Fruit fly (Drosophila melanogaster): ENCODE measurements around the gene CG32512.

The CG32512 gene

dm6 chrX:21060579-21060978 lies 6.8 kb downstream of the CG32512 start (continued):
- TF ChIP-seq Stat92E (GFP tag; optimal IDR thresholded peaks at IDR 0.05) (no peak), sens (GFP tag) (no peak), NfI (GFP tag; optimal IDR thresholded peaks at IDR 0.05) (no peak), Gug (GFP tag; IDR thresholded peaks at IDR 0.05) (no peak)

dm6 chrX:21058991-21059390 lies 8.3 kb downstream of the CG32512 start:
- TF ChIP-seq Hr51 (GFP tag; optimal IDR thresholded peaks at IDR 0.05) (peak; percentile 87 to 95), slbo (GFP tag; IDR thresholded peaks at IDR 0.05) (peak; percentile 89), trh (GFP tag; optimal IDR thresholded peaks at IDR 0.05) (peak; percentile 84), CG11504 (tag; optimal IDR thresholded peaks at IDR 0.05) (peak; percentile 95), CG15601 (tag; optimal IDR thresholded peaks at IDR 0.05) (peak; percentile 91), Atf-2 (GFP tag; optimal IDR thresholded peaks at IDR 0.05) (peak; percentile 91), kah (GFP tag; optimal IDR thresholded peaks at IDR 0.05) (peak; percentile 78), CG1647 (GFP tag; optimal IDR thresholded peaks at IDR 0.05) (peak; percentile 78), chm (GFP tag; IDR thresholded peaks at IDR 0.05) (peak; percentile 74; the same call in 1 of the 2 replicates), chinmo (GFP tag; IDR thresholded peaks at IDR 0.05; ENCODE audit: partially characterized antibody) (no peak), CG1603 (tag; optimal IDR thresholded peaks at IDR 0.05) (peak; percentile 95), Chrac-16 (GFP tag; optimal IDR thresholded peaks at IDR 0.05) (peak; percentile 84), pb (GFP tag; optimal IDR thresholded peaks at IDR 0.05) (peak; percentile 93), kay (GFP tag; optimal IDR thresholded peaks at IDR 0.05) (peak; percentile 73), CrebB (tag; optimal IDR thresholded peaks at IDR 0.05) (peak; percentile 89), ara (GFP tag; IDR thresholded peaks at IDR 0.05) (peak; percentile 84), CG17359 (tag; optimal IDR thresholded peaks at IDR 0.05) (peak; percentile 93), CG33213 (GFP tag; optimal IDR thresholded peaks at IDR 0.05) (peak; percentile 88), luna (GFP tag; optimal IDR thresholded peaks at IDR 0.05) (no peak), corto (GFP tag; optimal IDR thresholded peaks at IDR 0.05) (no peak), nau (GFP tag; optimal IDR thresholded peaks at IDR 0.05) (peak; percentile 71), CG2889 (GFP tag; IDR thresholded peaks at IDR 0.05) (peak; percentile 75), sim (GFP tag; IDR thresholded peaks at IDR 0.05) (peak; percentile 40; the same call in 1 of the 2 replicates), ranshi (GFP tag; IDR thresholded peaks at IDR 0.05) (peak; percentile 84), mam (GFP tag; optimal IDR thresholded peaks at IDR 0.05) (peak; percentile 88), crol (GFP tag; IDR thresholded peaks at IDR 0.05) (no peak), Hand (GFP tag; optimal IDR thresholded peaks at IDR 0.05) (peak; percentile 60), CG3995 (GFP tag; optimal IDR thresholded peaks at IDR 0.05) (peak; percentile 39), tll (GFP tag; optimal IDR thresholded peaks at IDR 0.05) (no peak), chn (GFP tag; optimal IDR thresholded peaks at IDR 0.05) (peak; percentile 90), gsb (GFP tag; IDR thresholded peaks at IDR 0.05) (peak; percentile 50), CG13775 (GFP tag; optimal IDR thresholded peaks at IDR 0.05) (peak; percentile 75), CG12744 (GFP tag; optimal IDR thresholded peaks at IDR 0.05) (peak; percentile 72), Six4 (GFP tag; optimal IDR thresholded peaks at IDR 0.05) (peak; percentile 79), fu2 (GFP tag; optimal IDR thresholded peaks at IDR 0.05) (peak; percentile 88), CG17912 (GFP tag; optimal IDR thresholded peaks at IDR 0.05) (peak; percentile 80), CG1024 (GFP tag; IDR thresholded peaks at IDR 0.05) (peak; percentile 76), croc (GFP tag; conservative IDR thresholded peaks at IDR 0.05) (peak; percentile 72), Rfx (GFP tag; IDR thresholded peaks at IDR 0.05) (peak; percentile 81), Rx (GFP tag; IDR thresholded peaks at IDR 0.05) (peak; percentile 83), Meics (GFP tag; optimal IDR thresholded peaks at IDR 0.05) (peak; percentile 80), Hr78 (GFP tag; optimal IDR thresholded peaks at IDR 0.05) (peak in 1 of 2 experiments; percentile 92), CG4404 (GFP tag; IDR thresholded peaks at IDR 0.05) (peak; percentile 32; the same call in 1 of the 2 replicates), kni (GFP tag; optimal IDR thresholded peaks at IDR 0.05) (peak; percentile 92), CG11456 (GFP tag; IDR thresholded peaks at IDR 0.05) (peak; percentile 71; the same call in 2 of the 3 replicates)

Measured in whole organism, embryonic.